Fruit fly (Drosophila melanogaster): Measurements from ENCODE around the gene CG15818.

DNA sequence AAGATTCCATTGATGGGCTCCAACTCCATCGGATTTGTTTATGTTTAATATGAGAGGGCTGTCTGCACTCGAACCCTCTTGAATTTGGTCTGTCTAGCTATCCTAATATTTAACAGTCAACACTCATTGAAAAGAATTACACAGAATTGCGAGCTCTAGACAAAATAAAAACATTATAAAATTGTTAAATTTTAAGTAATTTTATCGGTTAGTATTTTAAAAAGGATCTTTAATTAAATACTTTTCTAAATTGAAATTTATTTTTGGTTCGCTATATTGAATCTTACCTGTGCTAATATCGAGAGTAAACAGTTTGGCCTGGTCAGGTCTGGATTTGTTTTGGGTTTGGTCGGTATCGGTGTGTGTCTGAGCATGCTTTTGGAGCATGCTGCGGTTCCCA, 9.1 kb upstream of the CG15818 start:
- TF ChIP-seq CG8159 (tag; optimal IDR thresholded peaks at IDR 0.05), result no peak
- TF ChIP-seq CG14655 (GFP tag; optimal IDR thresholded peaks at IDR 0.05), result no peak
- no peak for TF ChIP-seq CG4496 (GFP tag; IDR thresholded peaks at IDR 0.05)
